Fruit fly (Drosophila melanogaster): Measurements from ENCODE around the gene p38a.
A peak's percentile ranks its signal among the peaks of the same experiment; 100 is the strongest.

The p38a gene

DNA sequence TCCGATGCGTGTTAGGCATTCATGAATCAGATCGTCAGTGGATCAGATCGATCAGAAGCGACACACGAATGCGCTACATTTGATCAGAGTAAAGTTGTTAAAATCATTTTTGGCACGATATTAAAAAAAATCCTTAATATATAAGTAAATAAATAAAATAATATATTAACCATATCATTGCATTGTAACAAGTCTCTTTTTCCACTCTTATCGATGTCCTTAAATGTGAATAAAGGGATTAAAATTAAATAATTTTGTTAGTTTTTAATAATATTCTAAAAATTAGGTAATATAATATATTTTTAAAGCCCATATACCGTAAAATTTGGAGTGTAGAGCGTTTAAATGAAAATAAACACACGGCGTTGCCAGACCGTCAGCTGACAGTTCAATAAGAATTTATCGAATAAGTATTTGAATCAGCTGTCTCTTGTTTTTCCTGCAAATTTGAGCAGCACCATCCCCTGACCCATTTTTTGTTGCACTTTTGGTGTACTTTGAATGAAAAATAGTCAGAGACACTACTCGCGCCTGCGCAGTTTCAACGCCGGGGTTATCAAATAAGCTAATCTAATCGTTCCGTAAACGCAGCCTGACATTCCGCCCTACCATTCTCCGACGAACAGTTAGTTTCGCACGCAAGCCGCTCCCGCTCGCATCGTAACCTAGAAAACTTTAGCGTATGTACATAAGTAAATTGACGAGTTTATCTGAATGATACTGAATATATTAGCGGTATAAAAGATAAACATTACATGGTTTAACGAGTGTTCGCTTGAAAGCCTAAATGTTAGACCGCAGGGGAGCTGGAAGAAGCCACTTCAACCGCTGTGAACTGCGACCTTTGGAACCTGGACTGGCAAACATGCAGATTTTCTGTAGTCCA is at the start of gene p38a, which contains the start of gene CG6178:
Gene p38a, minus strand, starts transcription at position 398 of the 886 bp plus-strand sequence.
Gene CG6178, plus strand, starts transcription at position 424 of the 886 bp plus-strand sequence.
- TF ChIP-seq CG3032 (tag; optimal IDR thresholded peaks at IDR 0.05) = peak; percentile 99
- TF ChIP-seq CG8632 (GFP tag; optimal IDR thresholded peaks at IDR 0.05) = peak; percentile 99
- peak; percentile 83 for TF ChIP-seq CG31627 (GFP tag; optimal IDR thresholded peaks at IDR 0.05)
- TF ChIP-seq CG32006 (GFP tag; optimal IDR thresholded peaks at IDR 0.05) = peak; percentile 100
- TF ChIP-seq CG10631 (GFP tag; optimal IDR thresholded peaks at IDR 0.05) = peak; percentile 99
- peak; percentile 99 for TF ChIP-seq Ets96B (tag; optimal IDR thresholded peaks at IDR 0.05)
- peak; percentile 91 for TF ChIP-seq net (GFP tag; optimal IDR thresholded peaks at IDR 0.05)
- peak; percentile 94 for TF ChIP-seq CG11902 (GFP tag; optimal IDR thresholded peaks at IDR 0.05)
- peak; percentile 86 for TF ChIP-seq Eip75B (GFP tag; optimal IDR thresholded peaks at IDR 0.05)
- peak; percentile 99 for TF ChIP-seq CG15336 (GFP tag; IDR thresholded peaks at IDR 0.05)
- TF ChIP-seq Hr4 (GFP tag; optimal IDR thresholded peaks at IDR 0.05) = peak; percentile 95
- TF ChIP-seq Blimp-1 (GFP tag; optimal IDR thresholded peaks at IDR 0.05) = peak; percentile 95
- TF ChIP-seq Lpt (GFP tag; optimal IDR thresholded peaks at IDR 0.05) = peak; percentile 96
- peak; percentile 93 for TF ChIP-seq Sox102F (GFP tag; optimal IDR thresholded peaks at IDR 0.05)
- peak; percentile 88 for TF ChIP-seq CG8319 (GFP tag; optimal IDR thresholded peaks at IDR 0.05)
- TF ChIP-seq pdm3 (GFP tag; optimal IDR thresholded peaks at IDR 0.05) = peak; percentile 89
- peak; percentile 98 for TF ChIP-seq acj6 (GFP tag; optimal IDR thresholded peaks at IDR 0.05)
- TF ChIP-seq Met (GFP tag; optimal IDR thresholded peaks at IDR 0.05) = peak; percentile 91
- peak; percentile 72 for TF ChIP-seq fd85E (GFP tag; optimal IDR thresholded peaks at IDR 0.05)
- peak; percentile 96 for TF ChIP-seq spab (GFP tag; optimal IDR thresholded peaks at IDR 0.05)
- peak; percentile 96 for TF ChIP-seq dac (GFP tag; optimal IDR thresholded peaks at IDR 0.05)
- TF ChIP-seq Hr38 (GFP tag; optimal IDR thresholded peaks at IDR 0.05) = no peak
- peak; percentile 96 for TF ChIP-seq CG3919 (GFP tag; optimal IDR thresholded peaks at IDR 0.05)
- peak; percentile 94 for TF ChIP-seq Sox15 (GFP tag; optimal IDR thresholded peaks at IDR 0.05)
- peak; percentile 91 for TF ChIP-seq Sox14 (GFP tag; optimal IDR thresholded peaks at IDR 0.05)
- TF ChIP-seq CG11294 (GFP tag; IDR thresholded peaks at IDR 0.05) = peak; percentile 98
- peak; percentile 97 for TF ChIP-seq CG6163 (GFP tag; IDR thresholded peaks at IDR 0.05)
- peak; percentile 99 for TF ChIP-seq CG4318 (GFP tag; optimal IDR thresholded peaks at IDR 0.05)
- TF ChIP-seq cyc (GFP tag; optimal IDR thresholded peaks at IDR 0.05) = peak; percentile 88
- peak; percentile 87 for TF ChIP-seq fd59A (GFP tag; optimal IDR thresholded peaks at IDR 0.05)
- peak; percentile 95 for TF ChIP-seq CG7368 (GFP tag; optimal IDR thresholded peaks at IDR 0.05)
- TF ChIP-seq CG6792 (GFP tag; optimal IDR thresholded peaks at IDR 0.05) = peak; percentile 95
- peak; percentile 88 for TF ChIP-seq CG1621 (tag; optimal IDR thresholded peaks at IDR 0.05)
- TF ChIP-seq Eip93F (GFP tag; optimal IDR thresholded peaks at IDR 0.05) = peak; percentile 81
- peak; percentile 82 for TF ChIP-seq vri (GFP tag; optimal IDR thresholded peaks at IDR 0.05)
- TF ChIP-seq CG34406 (GFP tag; optimal IDR thresholded peaks at IDR 0.05) = peak; percentile 99
- TF ChIP-seq CG9139 (GFP tag; optimal IDR thresholded peaks at IDR 0.05) = peak; percentile 96
- peak; percentile 97 for TF ChIP-seq Eip78C (GFP tag)
- TF ChIP-seq topi (GFP tag; optimal IDR thresholded peaks at IDR 0.05) = peak; percentile 92
- TF ChIP-seq Hr39 (GFP tag; optimal IDR thresholded peaks at IDR 0.05) = peak; percentile 84
- TF ChIP-seq OdsH (GFP tag; optimal IDR thresholded peaks at IDR 0.05) = peak; percentile 98
- peak; percentile 72 for TF ChIP-seq Ets21C (GFP tag; optimal IDR thresholded peaks at IDR 0.05)
- peak; percentile 95 for TF ChIP-seq CG6808 (GFP tag; optimal IDR thresholded peaks at IDR 0.05)
- TF ChIP-seq CG6854 (GFP tag; optimal IDR thresholded peaks at IDR 0.05) = peak; percentile 95
- TF ChIP-seq CG10669 (GFP tag; optimal IDR thresholded peaks at IDR 0.05) = peak; percentile 97
- TF ChIP-seq CG11762 (GFP tag; optimal IDR thresholded peaks at IDR 0.05; ENCODE audit: insufficient read depth) = peak; percentile 93
- TF ChIP-seq lz (GFP tag; optimal IDR thresholded peaks at IDR 0.05) = peak; percentile 92
- peak; percentile 86 for TF ChIP-seq fkh (GFP tag; optimal IDR thresholded peaks at IDR 0.05)
- peak; percentile 99 for TF ChIP-seq CG6276 (GFP tag; optimal IDR thresholded peaks at IDR 0.05)
- TF ChIP-seq Smox (GFP tag; optimal IDR thresholded peaks at IDR 0.05) = peak; percentile 82
